Worm (Caenorhabditis elegans) whole organism, L2 larva: ENCODE measurements around the gene set-31.

Experiments used
- Y55F3AM.14 ChIP-seq: fragments of 200-800 bp; sonication (Bioruptor generic); optimal IDR thresholded peaks from 2 replicates; lab custom pipeline; 2018; ENCODE audit warnings: mild to moderate bottlenecking, missing genetic modification characterization, missing compliant biosample characterization
- ZK546.5 ChIP-seq: sonication (generic microtip); optimal IDR thresholded peaks from 2 replicates; lab custom pipeline; 2017; ENCODE audit warnings: missing biosample characterization, missing genetic modification characterization
- aly-2 ChIP-seq: fragments of 150-350 bp; optimal IDR thresholded peaks from 2 replicates; lab custom pipeline; 2014; ENCODE audit warnings: missing biosample characterization, missing genetic modification characterization
- ceh-16 ChIP-seq: fragments of 150-350 bp; optimal IDR thresholded peaks from 2 replicates; lab custom pipeline; 2014; ENCODE audit warnings: missing biosample characterization, missing genetic modification characterization
- elt-3 ChIP-seq: sonication (generic microtip); optimal IDR thresholded peaks from 2 replicates; lab custom pipeline; 2017; ENCODE audit warnings: missing biosample characterization, missing genetic modification characterization
- nhr-10 ChIP-seq: sonication (generic microtip); optimal IDR thresholded peaks from 2 replicates; lab custom pipeline; 2017; ENCODE audit warnings: missing biosample characterization, missing genetic modification characterization
- nhr-11 ChIP-seq: fragments of 150-350 bp; optimal IDR thresholded peaks from 2 replicates; lab custom pipeline; 2014; ENCODE audit warnings: missing biosample characterization, missing genetic modification characterization
- nhr-12 ChIP-seq: fragments of 150-350 bp; optimal IDR thresholded peaks from 2 replicates; lab custom pipeline; 2014; ENCODE audit warnings: missing biosample characterization, missing genetic modification characterization
- snpc-4 ChIP-seq: fragments of 150-350 bp; optimal IDR thresholded peaks from 2 replicates; lab custom pipeline; 2014; ENCODE audit warnings: missing biosample characterization, missing genetic modification characterization
- unc-39 ChIP-seq: fragments of 150-350 bp; optimal IDR thresholded peaks from 2 replicates; lab custom pipeline; 2014; ENCODE audit warnings: missing biosample characterization, missing genetic modification characterization
- unc-55 ChIP-seq: fragments of 150-350 bp; sonication (generic microtip); optimal IDR thresholded peaks from 3 replicates; lab custom pipeline; 2014; ENCODE audit warnings: missing biosample characterization, missing genetic modification reagents, missing genetic modification characterization
- zag-1 ChIP-seq: fragments of 150-350 bp; optimal IDR thresholded peaks from 2 replicates; lab custom pipeline; 2014; ENCODE audit warnings: missing biosample characterization, missing genetic modification characterization
- ztf-4 ChIP-seq: fragments of 150-350 bp; optimal IDR thresholded peaks from 2 replicates; lab custom pipeline; 2014; ENCODE audit warnings: missing biosample characterization, missing genetic modification characterization

- TF ChIP-seq unc-55 (no peak), aly-2 (tag; lab: Kevin White, UChicago) (no peak), zag-1 (no peak), ztf-4 (tag; lab: Kevin White, UChicago) (no peak), elt-3 (no peak), unc-39 (tag; lab: Kevin White, UChicago) (no peak), nhr-10 (no peak), snpc-4 (tag; lab: Kevin White, UChicago) (no peak), nhr-12 (tag; lab: Kevin White, UChicago) (no peak), nhr-11 (tag; lab: Kevin White, UChicago) (no peak), Y55F3AM.14 (no peak), ZK546.5 (tag; lab: Kevin White, UChicago) (no peak), ceh-16 (tag; lab: Kevin White, UChicago) (no peak)
Observed at ce11 chrV:14446453-14446852, 28.8 kb downstream of the set-31 start.
